Worm (Caenorhabditis elegans): ENCODE results near the gene cope-1.

DNA sequence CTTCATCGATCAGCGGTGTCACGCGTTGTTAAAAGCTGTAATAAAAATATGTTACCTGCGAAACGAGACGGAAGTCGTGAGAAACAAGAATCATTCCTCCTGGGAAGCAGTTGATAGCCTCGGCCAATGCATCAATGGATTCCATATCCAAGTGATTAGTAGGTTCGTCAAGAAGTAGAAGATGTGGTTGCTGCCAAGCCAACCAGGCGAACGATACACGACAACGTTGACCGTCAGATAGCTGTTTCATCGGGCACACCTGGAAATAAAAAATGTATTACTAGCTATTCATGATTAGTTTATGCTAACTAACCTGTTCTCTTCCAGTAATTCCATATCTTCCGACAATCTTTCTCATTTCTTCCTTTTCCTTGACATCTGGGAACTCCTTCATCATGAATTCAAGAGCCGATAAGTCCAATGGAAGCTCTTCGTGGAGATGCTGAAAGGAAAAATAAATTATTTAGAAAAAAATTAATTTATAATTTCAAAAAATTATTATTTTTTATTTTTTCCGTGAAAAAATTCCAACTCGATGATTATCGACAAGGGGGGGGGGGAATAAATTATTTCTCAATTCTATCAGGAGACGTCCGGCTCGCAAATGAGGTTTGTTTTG lies 33.0 kb downstream of the cope-1 start, which contains the start of gene tag-164:
- no peak for TF ChIP-seq dmd-4 (tag; optimal IDR thresholded peaks at IDR 0.05)
- no peak for TF ChIP-seq mdl-1 (tag; optimal IDR thresholded peaks at IDR 0.05)
- no peak for TF ChIP-seq egl-27 (tag; optimal IDR thresholded peaks at IDR 0.05)
- no peak for TF ChIP-seq lsy-2 (tag; optimal IDR thresholded peaks at IDR 0.05)
- no peak for TF ChIP-seq skn-1 (tag; optimal IDR thresholded peaks at IDR 0.05)
- no peak for TF ChIP-seq unc-62 (GFP tag; optimal IDR thresholded peaks at IDR 0.05)

Measured in whole organism, L2 larva.